Fruit fly (Drosophila melanogaster) whole organism, embryonic: ENCODE measurements around the gene Rpt5.
A peak's percentile ranks its signal among the peaks of the same experiment; 100 is the strongest.

Source experiments
- Atf6 ChIP-seq: fragments of 200-800 bp; sonication (Bioruptor generic); IDR thresholded peaks from 2 replicates; pipeline ENCODE4 v1.3.6; 2022; ENCODE audit warnings: missing biosample characterization, missing genetic modification characterization
- CG10274 ChIP-seq: fragments of 200-800 bp; sonication (Bioruptor generic); optimal IDR thresholded peaks from 3 replicates; lab custom pipeline; 2017; ENCODE audit warnings: missing biosample characterization, mild to moderate bottlenecking, missing genetic modification characterization
- CG11696 ChIP-seq: fragments of 200-800 bp; sonication (Bioruptor generic); IDR thresholded peaks from 2 replicates; pipeline ENCODE4 v1.3.6; 2022; ENCODE audit warnings: missing biosample characterization, missing genetic modification characterization
- CG12104 ChIP-seq: fragments of 200-800 bp; sonication (Bioruptor generic); optimal IDR thresholded peaks from 3 replicates; lab custom pipeline; 2016; ENCODE audit warnings: missing biosample characterization, missing genetic modification characterization
- CG13424 ChIP-seq: fragments of 200-800 bp; sonication (Bioruptor generic); optimal IDR thresholded peaks from 2 replicates; lab custom pipeline; 2019; ENCODE audit warnings: missing biosample characterization, mild to moderate bottlenecking, missing genetic modification characterization, moderate library complexity
- CG1529 ChIP-seq: fragments of 200-800 bp; sonication (Bioruptor generic); optimal IDR thresholded peaks from 3 replicates; lab custom pipeline; 2018; ENCODE audit warnings: missing biosample characterization, missing genetic modification characterization
- CG17361 ChIP-seq: fragments of 200-800 bp; sonication (Bioruptor generic); IDR thresholded peaks from 3 replicates; pipeline ENCODE4 v1.3.6; 2022; ENCODE audit warnings: missing biosample characterization, missing genetic modification characterization
- CG2712 ChIP-seq: fragments of 200-800 bp; optimal IDR thresholded peaks from 3 replicates; lab custom pipeline; 2019; ENCODE audit warnings: missing biosample characterization, mild to moderate bottlenecking, missing genetic modification characterization, moderate library complexity
- CG2875 ChIP-seq: fragments of 200-800 bp; sonication (Bioruptor generic); optimal IDR thresholded peaks from 2 replicates; lab custom pipeline; 2017; ENCODE audit warnings: missing biosample characterization, mild to moderate bottlenecking, missing genetic modification characterization, missing genetic modification reagents
- CG31224 ChIP-seq: fragments of 200-800 bp; sonication (Bioruptor generic); IDR thresholded peaks from 2 replicates; pipeline ENCODE4 v1.3.6; 2022; ENCODE audit warnings: missing biosample characterization, missing genetic modification characterization
- CG3163 ChIP-seq: fragments of 200-800 bp; sonication (Bioruptor generic); optimal IDR thresholded peaks from 3 replicates; lab custom pipeline; 2016; ENCODE audit warnings: missing biosample characterization, missing genetic modification characterization
- CG3847 ChIP-seq: fragments of 200-800 bp; sonication (Bioruptor generic); IDR thresholded peaks from 2 replicates; pipeline ENCODE4 v1.3.6; 2022; ENCODE audit warnings: missing biosample characterization, missing genetic modification characterization
- CG4820 ChIP-seq: fragments of 200-800 bp; sonication (Bioruptor generic); optimal IDR thresholded peaks from 3 replicates; lab custom pipeline; 2016; ENCODE audit warnings: missing biosample characterization, missing genetic modification characterization
- CG8388 ChIP-seq: fragments of 200-800 bp; sonication (Bioruptor generic); optimal IDR thresholded peaks from 2 replicates; lab custom pipeline; 2019; ENCODE audit warnings: missing biosample characterization, mild to moderate bottlenecking, missing genetic modification characterization, moderate library complexity
- CG8478 ChIP-seq: fragments of >200 bp; optimal IDR thresholded peaks from 2 replicates; lab custom pipeline; 2018
- CG8765 ChIP-seq: fragments of 200-800 bp; sonication (Bioruptor generic); IDR thresholded peaks from 2 replicates; pipeline ENCODE4 v1.3.6; 2022; ENCODE audit warnings: missing biosample characterization, missing genetic modification characterization
- CG8924 ChIP-seq: fragments of 200-800 bp; optimal IDR thresholded peaks from 3 replicates; lab custom pipeline; 2019; ENCODE audit warnings: missing biosample characterization, mild to moderate bottlenecking, missing genetic modification characterization, moderate library complexity
- CG9727 ChIP-seq: fragments of 200-800 bp; sonication (Bioruptor generic); optimal IDR thresholded peaks from 3 replicates; lab custom pipeline; 2017; ENCODE audit warnings: missing biosample characterization, mild to moderate bottlenecking, missing genetic modification characterization
- CG9932 ChIP-seq: fragments of 200-800 bp; sonication (Bioruptor generic); IDR thresholded peaks from 2 replicates; pipeline ENCODE4 v1.3.6; 2022; ENCODE audit warnings: missing biosample characterization, missing genetic modification characterization
- CTCF ChIP-seq: fragments of 200-800 bp; sonication (Bioruptor generic); optimal IDR thresholded peaks from 2 replicates; lab custom pipeline; 2017; ENCODE audit warnings: missing biosample characterization, mild to moderate bottlenecking, missing genetic modification characterization, moderate library complexity
- Ets97D ChIP-seq: fragments of 200-800 bp; sonication (Bioruptor generic); optimal IDR thresholded peaks from 3 replicates; lab custom pipeline; 2016; ENCODE audit warnings: missing biosample characterization, missing genetic modification characterization
- H15 ChIP-seq: fragments of 200-800 bp; sonication (Bioruptor generic); IDR thresholded peaks from 3 replicates; pipeline ENCODE4 v1.3.6; 2022; ENCODE audit warnings: missing biosample characterization, missing genetic modification characterization
- H2.0 ChIP-seq: fragments of 200-800 bp; sonication (Bioruptor generic); IDR thresholded peaks from 2 replicates; pipeline ENCODE4 v1.3.6; 2022; ENCODE audit warnings: missing biosample characterization, missing genetic modification characterization
- HLH3B ChIP-seq: fragments of 200-800 bp; sonication (Bioruptor generic); IDR thresholded peaks from 2 replicates; pipeline ENCODE4 v1.3.6; 2022; ENCODE audit warnings: missing biosample characterization, missing genetic modification characterization
- Nf-YB ChIP-seq: fragments of 200-800 bp; sonication (Bioruptor generic); optimal IDR thresholded peaks from 3 replicates; lab custom pipeline; 2019; ENCODE audit warnings: missing biosample characterization, mild to moderate bottlenecking, missing genetic modification characterization, moderate library complexity
- Sry-β ChIP-seq: fragments of 200-800 bp; sonication (Bioruptor generic); optimal IDR thresholded peaks from 2 replicates; lab custom pipeline; 2018; ENCODE audit warnings: missing biosample characterization, mild to moderate bottlenecking, missing genetic modification characterization, moderate library complexity
- Xrp1 ChIP-seq: fragments of 200-800 bp; sonication (Bioruptor generic); IDR thresholded peaks from 2 replicates; pipeline ENCODE4 v1.3.6; 2022; ENCODE audit warnings: missing biosample characterization, missing genetic modification characterization
- YL-1 ChIP-seq: fragments of 200-800 bp; sonication (Bioruptor generic); optimal IDR thresholded peaks from 3 replicates; lab custom pipeline; 2017; ENCODE audit warnings: missing biosample characterization, mild to moderate bottlenecking, missing genetic modification characterization
- abd-A ChIP-seq: fragments of 200-800 bp; sonication (Bioruptor generic); optimal IDR thresholded peaks from 3 replicates; lab custom pipeline; 2019; ENCODE audit warnings: missing biosample characterization, mild to moderate bottlenecking, missing genetic modification characterization, moderate library complexity
- aop ChIP-seq: fragments of 200-800 bp; sonication (Bioruptor generic); IDR thresholded peaks from 2 replicates; pipeline ENCODE4 v1.3.6; 2022; ENCODE audit warnings: missing biosample characterization, missing genetic modification characterization
- ash1 ChIP-seq: fragments of 200-800 bp; sonication (Bioruptor generic); optimal IDR thresholded peaks from 2 replicates; lab custom pipeline; 2018; ENCODE audit warnings: missing biosample characterization, mild to moderate bottlenecking, missing genetic modification characterization
- cad ChIP-seq: fragments of >200 bp; optimal IDR thresholded peaks from 2 replicates; lab custom pipeline; 2017; ENCODE audit warnings: missing biosample characterization, missing genetic modification characterization
- chn ChIP-seq: fragments of 200-800 bp; sonication (Bioruptor generic); optimal IDR thresholded peaks from 2 replicates; lab custom pipeline; 2016; ENCODE audit warnings: missing biosample characterization, missing genetic modification characterization
- dimm ChIP-seq: fragments of 200-800 bp; sonication (Bioruptor generic); IDR thresholded peaks from 2 replicates; pipeline ENCODE4 v1.3.6; 2022; ENCODE audit warnings: missing biosample characterization, missing genetic modification characterization
- gcm ChIP-seq: fragments of 200-800 bp; sonication (Bioruptor generic); optimal IDR thresholded peaks from 2 replicates; lab custom pipeline; 2019; ENCODE audit warnings: missing biosample characterization, mild to moderate bottlenecking, missing genetic modification characterization, moderate library complexity
- hb ChIP-seq: fragments of 200-800 bp; sonication (Bioruptor generic); IDR thresholded peaks from 3 replicates; pipeline ENCODE4 v1.3.6; 2022; ENCODE audit warnings: missing biosample characterization, missing genetic modification characterization; ENCODE audit not compliant: partially characterized antibody
- kah ChIP-seq: fragments of 200-800 bp; sonication (Bioruptor generic); optimal IDR thresholded peaks from 2 replicates; lab custom pipeline; 2018; ENCODE audit warnings: missing biosample characterization, mild to moderate bottlenecking, missing genetic modification characterization
- lmd ChIP-seq: fragments of 200-800 bp; sonication (Bioruptor generic); IDR thresholded peaks from 2 replicates; pipeline ENCODE4 v1.3.6; 2022; ENCODE audit warnings: missing biosample characterization, missing genetic modification characterization
- nau ChIP-seq: fragments of 200-800 bp; sonication (Bioruptor generic); optimal IDR thresholded peaks from 3 replicates; lab custom pipeline; 2017; ENCODE audit warnings: missing biosample characterization, mild to moderate bottlenecking, missing genetic modification characterization, missing genetic modification reagents
- p53 ChIP-seq: fragments of 200-800 bp; sonication (Bioruptor generic); optimal IDR thresholded peaks from 2 replicates; lab custom pipeline; 2016; ENCODE audit warnings: missing biosample characterization, missing genetic modification characterization
- prd ChIP-seq, 3 experiments: fragments of >200 bp in 2 of 3; fragments of 200-800 bp in 1 of 3; sonication (Bioruptor generic) in 1 of 3; optimal IDR thresholded peaks in 2 of 3; IDR thresholded peaks in 1 of 3; 2 replicates in 2 of 3; 3 replicates in 1 of 3; pipeline versions ENCODE4 v1.3.6 to Lab custom; 2017 to 2022; ENCODE audit warnings: missing biosample characterization in 1 of 3, missing genetic modification characterization in 1 of 3
- pros ChIP-seq: fragments of 200-800 bp; sonication (Bioruptor generic); optimal IDR thresholded peaks from 3 replicates; lab custom pipeline; 2019; ENCODE audit warnings: missing biosample characterization, mild to moderate bottlenecking, missing genetic modification characterization, moderate library complexity
- sens ChIP-seq: fragments of 200-800 bp; sonication (Bioruptor generic); peaks from one replicate; lab custom pipeline; 2016; ENCODE audit warnings: missing biosample characterization, missing genetic modification characterization
- sisA ChIP-seq: fragments of 200-800 bp; sonication (Bioruptor generic); IDR thresholded peaks from 2 replicates; pipeline ENCODE4 v1.3.6; 2022; ENCODE audit warnings: missing biosample characterization, missing genetic modification characterization
- tgo ChIP-seq: fragments of 200-800 bp; sonication (Bioruptor generic); IDR thresholded peaks from 3 replicates; pipeline ENCODE4 v1.3.6; 2022; ENCODE audit warnings: missing biosample characterization, missing genetic modification characterization
- tio ChIP-seq: fragments of 200-800 bp; sonication (Bioruptor generic); optimal IDR thresholded peaks from 2 replicates; lab custom pipeline; 2017; ENCODE audit warnings: missing biosample characterization, missing genetic modification characterization, inconsistent platforms
- trem ChIP-seq: fragments of 200-800 bp; optimal IDR thresholded peaks from 3 replicates; lab custom pipeline; 2019; ENCODE audit warnings: missing biosample characterization, mild to moderate bottlenecking, missing genetic modification characterization, moderate library complexity
- tx ChIP-seq: fragments of 200-800 bp; sonication (Bioruptor generic); optimal IDR thresholded peaks from 2 replicates; lab custom pipeline; 2016; ENCODE audit warnings: missing biosample characterization, missing genetic modification characterization
- wdn ChIP-seq: fragments of 200-800 bp; sonication (Bioruptor generic); IDR thresholded peaks from 2 replicates; pipeline ENCODE4 v1.3.6; 2022; ENCODE audit warnings: missing biosample characterization, missing genetic modification characterization
- wek ChIP-seq: fragments of 200-800 bp; sonication (Bioruptor generic); optimal IDR thresholded peaks from 3 replicates; lab custom pipeline; 2018; ENCODE audit warnings: missing biosample characterization, mild to moderate bottlenecking, missing genetic modification characterization, moderate library complexity

The Rpt5 gene

DNA sequence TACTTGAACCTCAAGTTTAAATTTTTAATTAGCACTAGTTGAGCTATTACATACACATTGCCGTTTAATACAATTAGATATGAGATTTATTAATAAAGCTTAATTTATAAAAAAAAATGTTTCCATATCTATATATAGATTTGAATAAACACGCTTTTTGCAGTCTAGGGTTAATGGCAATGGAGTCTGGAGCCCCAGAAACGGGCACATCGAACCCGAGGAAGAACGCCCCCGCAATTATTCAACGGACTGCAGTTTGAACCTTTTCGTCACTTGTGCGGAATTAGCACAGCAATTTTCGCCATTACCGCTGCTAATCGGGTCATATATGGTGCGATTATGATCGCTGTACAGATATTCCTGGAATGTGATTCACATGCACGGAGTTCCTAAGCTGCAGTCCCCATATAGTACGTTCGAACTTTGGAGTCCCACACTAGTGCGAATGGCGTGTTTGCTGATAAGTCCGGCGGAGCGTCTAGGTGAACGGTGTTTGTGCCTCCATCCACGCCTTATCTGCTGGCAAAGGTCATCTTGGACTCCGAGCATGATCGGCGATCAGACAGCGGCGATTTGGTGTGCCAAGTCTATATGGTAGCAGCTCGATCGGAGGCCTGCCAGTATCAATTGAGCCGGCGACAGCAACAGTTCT lies 11.1 kb downstream of the Rpt5 start, which contains the start of gene Lsd-1 (continued):
- no peak for TF ChIP-seq hb
- TF ChIP-seq H2.0 (GFP tag; lab: Robert Waterston, UW) = no peak
- TF ChIP-seq Xrp1 (GFP tag; lab: Robert Waterston, UW) = no peak
- no peak for TF ChIP-seq trem (tag; lab: Kevin White, UChicago)
- no peak for TF ChIP-seq ash1 (GFP tag; lab: Kevin White, UChicago)
- no peak for TF ChIP-seq CG2712 (tag; lab: Kevin White, UChicago)
- TF ChIP-seq CTCF (GFP tag; lab: Kevin White, UChicago) = no peak
- TF ChIP-seq abd-A = no peak

DNA sequence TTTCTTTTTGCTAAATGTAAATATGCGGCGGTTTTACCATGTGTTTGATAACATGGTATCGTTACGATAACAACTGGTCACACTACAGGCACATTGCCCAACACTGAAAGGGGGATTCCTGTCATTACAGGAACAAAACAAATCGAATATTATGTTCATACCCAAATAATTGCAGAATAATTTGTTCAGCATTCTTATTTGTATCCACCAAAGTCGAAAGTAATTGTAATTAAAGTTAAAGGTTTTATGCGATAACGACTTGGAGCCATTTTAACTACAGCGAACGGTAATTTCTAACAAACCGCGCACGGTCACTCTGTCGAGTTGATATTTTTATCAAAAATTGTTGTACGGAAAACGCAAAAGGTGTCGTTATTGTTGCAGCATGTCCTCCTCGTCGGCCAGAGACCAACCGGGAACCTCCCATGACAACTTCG lies 14.8 kb downstream of the Rpt5 start, which contains the start of the genes CG10214 and CG10375:
Gene CG10214, minus strand, starts transcription at position 72 of the 437 bp plus-strand sequence.
Gene CG10375, plus strand, starts transcription at position 296 of the 437 bp plus-strand sequence.
- TF ChIP-seq Sry-β (GFP tag; lab: Kevin White, UChicago) = no peak
- TF ChIP-seq Nf-YB = peak; percentile 44
- TF ChIP-seq CG1529 (GFP tag; lab: Kevin White, UChicago) = peak; percentile 24
- TF ChIP-seq tx (GFP tag; lab: Kevin White, UChicago) = peak; percentile 81
- TF ChIP-seq CG9727 (GFP tag; lab: Kevin White, UChicago) = peak; percentile 66
- no peak for TF ChIP-seq CG11696 (GFP tag; lab: Robert Waterston, UW)
- 0 out of 2 replicates have a peak, but pooled peaks have one; percentile 44 for TF ChIP-seq Atf6 (GFP tag; lab: Robert Waterston, UW)
- peak; percentile 68 for TF ChIP-seq CG13424 (tag; lab: Kevin White, UChicago)
- TF ChIP-seq aop = no peak
- TF ChIP-seq CG8478 (lab: Kevin White, UChicago) = no peak
- TF ChIP-seq H15 (GFP tag; lab: Robert Waterston, UW) = no peak
- no peak for TF ChIP-seq nau (GFP tag; lab: Kevin White, UChicago)
- TF ChIP-seq CG2875 (GFP tag; lab: Kevin White, UChicago) = peak; percentile 43
- peak; percentile 47 for TF ChIP-seq CG3163 (GFP tag; lab: Kevin White, UChicago)
- TF ChIP-seq tio (GFP tag; lab: Kevin White, UChicago) = no peak
- TF ChIP-seq CG3847 = peak; percentile 82
- TF ChIP-seq dimm (GFP tag; lab: Robert Waterston, UW) = no peak
- TF ChIP-seq tgo (GFP tag; lab: Robert Waterston, UW) = peak; percentile 61; the same call in 2 of the 3 replicates
- peak; percentile 94 for TF ChIP-seq YL-1
- TF ChIP-seq kah = no peak
- TF ChIP-seq pros (GFP tag; lab: Kevin White, UChicago) = no peak
- TF ChIP-seq CG4820 (GFP tag; lab: Kevin White, UChicago) = peak; percentile 70
- peak; percentile 87 for TF ChIP-seq Ets97D (GFP tag; lab: Kevin White, UChicago)
- peak; percentile 41 for TF ChIP-seq gcm (GFP tag; lab: Kevin White, UChicago)
- 0 out of 2 replicates have a peak, but pooled peaks have one; percentile 29 for TF ChIP-seq CG8765 (GFP tag; lab: Robert Waterston, UW)
- TF ChIP-seq cad = no peak
- TF ChIP-seq HLH3B = peak; percentile 44; the same call in 1 of the 2 replicates
- peak; percentile 69 for TF ChIP-seq CG9932 (GFP tag; lab: Robert Waterston, UW)
- TF ChIP-seq CG8388 (GFP tag; lab: Kevin White, UChicago) = peak; percentile 56
- TF ChIP-seq CG12104 (GFP tag; lab: Kevin White, UChicago) = peak; percentile 27
- peak; percentile 48 for TF ChIP-seq p53
- no peak for TF ChIP-seq CG10274 (GFP tag; lab: Kevin White, UChicago)
- peak; percentile 100 for TF ChIP-seq wek
- peak; percentile 60 for TF ChIP-seq sisA (GFP tag; lab: Robert Waterston, UW)
- peak; percentile 52; the same call in 1 of the 2 replicates for TF ChIP-seq wdn (GFP tag; lab: Robert Waterston, UW)
- peak; percentile 86 for TF ChIP-seq chn (GFP tag; lab: Kevin White, UChicago)
- no peak for TF ChIP-seq prd (optimal IDR thresholded peaks at IDR 0.05; lab: Kevin White, UChicago)
- TF ChIP-seq prd (GFP tag; IDR thresholded peaks at IDR 0.05; lab: Robert Waterston, UW) = peak; percentile 74
- TF ChIP-seq CG17361 = peak; percentile 79
- TF ChIP-seq CG31224 (GFP tag; lab: Robert Waterston, UW) = no peak
- peak; percentile 72 for TF ChIP-seq CG8924 (tag; lab: Kevin White, UChicago)
- peak; percentile 94 for TF ChIP-seq sens (GFP tag; lab: Kevin White, UChicago)
- peak; percentile 65 for TF ChIP-seq lmd
